Worm (Caenorhabditis elegans) whole organism, early embryonic: ENCODE measurements around the gene F52B10.3.

Experiments used
- ama-1 ChIP-seq: fragments of 150-350 bp; optimal IDR thresholded peaks from 2 replicates; lab custom pipeline; 2014
- tra-4 ChIP-seq: sonication (generic microtip); optimal IDR thresholded peaks from 2 replicates; lab custom pipeline; 2017; ENCODE audit warnings: missing genetic modification characterization, missing compliant biosample characterization

ce11 chrX:2857070-2857825, 40.9 kb downstream of the F52B10.3 start, which contains the start of gene tra-4:
- TF ChIP-seq ama-1 (lab: Kevin White, UChicago) (no peak), tra-4 (tag; lab: Kevin White, UChicago) (no peak)
